Fruit fly (Drosophila melanogaster): ENCODE results near the gene CG42495.

The CG42495 gene

dm6 chr3L:18634792-18635471 is 32.2 kb upstream of the CG42495 start:
- TF ChIP-seq Abd-B (GFP tag; optimal IDR thresholded peaks at IDR 0.05): no peak
- peak in 1 of 2 experiments; percentile 50 for TF ChIP-seq dl (GFP tag; optimal IDR thresholded peaks at IDR 0.05; ENCODE audit: insufficient read depth in 1 of 2, partially characterized antibody in 2 of 2)
- TF ChIP-seq OdsH (GFP tag; optimal IDR thresholded peaks at IDR 0.05): peak; percentile 11
- TF ChIP-seq Dif (GFP tag; optimal IDR thresholded peaks at IDR 0.05; ENCODE audit: partially characterized antibody): no peak
- peak; percentile 13 for TF ChIP-seq Sp1 (GFP tag; optimal IDR thresholded peaks at IDR 0.05)
- TF ChIP-seq ey (GFP tag; optimal IDR thresholded peaks at IDR 0.05): no peak
- no peak for TF ChIP-seq sage (GFP tag; optimal IDR thresholded peaks at IDR 0.05)
- peak; percentile 28 for TF ChIP-seq pan (optimal IDR thresholded peaks at IDR 0.05)
- TF ChIP-seq Myc (optimal IDR thresholded peaks at IDR 0.05): no peak
- TF ChIP-seq Hnf4 (GFP tag; optimal IDR thresholded peaks at IDR 0.05): no peak
- no peak for TF ChIP-seq lola (GFP tag; optimal IDR thresholded peaks at IDR 0.05)
- TF ChIP-seq Mio (GFP tag; optimal IDR thresholded peaks at IDR 0.05): no peak
- no peak for TF ChIP-seq jim (GFP tag; optimal IDR thresholded peaks at IDR 0.05)
- TF ChIP-seq psq (GFP tag; optimal IDR thresholded peaks at IDR 0.05): peak; percentile 9
- TF ChIP-seq brk (GFP tag; optimal IDR thresholded peaks at IDR 0.05): no peak
- peak; percentile 0 for TF ChIP-seq h (GFP tag; optimal IDR thresholded peaks at IDR 0.05)
- TF ChIP-seq foxo (GFP tag; optimal IDR thresholded peaks at IDR 0.05): peak in 1 of 2 experiments; percentile 2
- TF ChIP-seq N (GFP tag; optimal IDR thresholded peaks at IDR 0.05): no peak
- no peak for TF ChIP-seq GATAd (GFP tag; optimal IDR thresholded peaks at IDR 0.05)
- TF ChIP-seq Vsx2 (GFP tag; optimal IDR thresholded peaks at IDR 0.05; ENCODE audit: partially characterized antibody): no peak
- TF ChIP-seq Hr78 (GFP tag; optimal IDR thresholded peaks at IDR 0.05): no peak
- TF ChIP-seq CG32264 (GFP tag; optimal IDR thresholded peaks at IDR 0.05): no peak
- TF ChIP-seq sv (GFP tag; optimal IDR thresholded peaks at IDR 0.05): no peak
- no peak for TF ChIP-seq HLH106 (tag; optimal IDR thresholded peaks at IDR 0.05)
- no peak for TF ChIP-seq usp (GFP tag; optimal IDR thresholded peaks at IDR 0.05)
- no peak for TF ChIP-seq CrebA (GFP tag; optimal IDR thresholded peaks at IDR 0.05; ENCODE audit: borderline replicate concordance)
- TF ChIP-seq Jra (GFP tag; optimal IDR thresholded peaks at IDR 0.05): no peak
- no peak for TF ChIP-seq fru (GFP tag; optimal IDR thresholded peaks at IDR 0.05)
- TF ChIP-seq dsf (GFP tag; optimal IDR thresholded peaks at IDR 0.05; ENCODE audit: borderline replicate concordance): no peak
- TF ChIP-seq Hr83 (GFP tag; optimal IDR thresholded peaks at IDR 0.05; ENCODE audit: poor library complexity, severe bottlenecking): no peak
- TF ChIP-seq tai (GFP tag; optimal IDR thresholded peaks at IDR 0.05): no peak
- no peak for TF ChIP-seq dmrt93B (GFP tag; optimal IDR thresholded peaks at IDR 0.05)
- no peak for TF ChIP-seq CG9705 (GFP tag; optimal IDR thresholded peaks at IDR 0.05)
- TF ChIP-seq rgr (GFP tag; optimal IDR thresholded peaks at IDR 0.05): peak; percentile 3
- TF ChIP-seq Rel (GFP tag; optimal IDR thresholded peaks at IDR 0.05): no peak
- peak; percentile 91 for TF ChIP-seq Rel (tag; optimal IDR thresholded peaks at IDR 0.05)
- TF ChIP-seq Dfd (GFP tag; optimal IDR thresholded peaks at IDR 0.05): no peak
- no peak for TF ChIP-seq woc (GFP tag; optimal IDR thresholded peaks at IDR 0.05)
- TF ChIP-seq br (GFP tag; optimal IDR thresholded peaks at IDR 0.05): no peak

dm6 chr3L:18636782-18637181 is 30.4 kb upstream of the CG42495 start:
- TF ChIP-seq Dif (GFP tag; optimal IDR thresholded peaks at IDR 0.05; ENCODE audit: partially characterized antibody) (no peak), Vsx2 (GFP tag; optimal IDR thresholded peaks at IDR 0.05; ENCODE audit: partially characterized antibody) (no peak), brk (GFP tag; optimal IDR thresholded peaks at IDR 0.05) (no peak), h (GFP tag; optimal IDR thresholded peaks at IDR 0.05) (no peak), lola (GFP tag; optimal IDR thresholded peaks at IDR 0.05) (no peak)

dm6 chr3L:18637348-18637747 is 29.8 kb upstream of the CG42495 start:
- TF ChIP-seq ey (GFP tag; optimal IDR thresholded peaks at IDR 0.05) (no peak), sage (GFP tag; optimal IDR thresholded peaks at IDR 0.05) (no peak), dmrt93B (GFP tag; optimal IDR thresholded peaks at IDR 0.05) (no peak), OdsH (GFP tag; optimal IDR thresholded peaks at IDR 0.05) (no peak), Dif (GFP tag; optimal IDR thresholded peaks at IDR 0.05; ENCODE audit: partially characterized antibody) (no peak), CG9705 (GFP tag; optimal IDR thresholded peaks at IDR 0.05) (no peak), CrebA (GFP tag; optimal IDR thresholded peaks at IDR 0.05; ENCODE audit: borderline replicate concordance) (no peak), Jra (GFP tag; optimal IDR thresholded peaks at IDR 0.05) (no peak), rgr (GFP tag; optimal IDR thresholded peaks at IDR 0.05) (no peak), psq (GFP tag; optimal IDR thresholded peaks at IDR 0.05) (no peak), Abd-B (GFP tag; optimal IDR thresholded peaks at IDR 0.05) (no peak), GATAd (GFP tag; optimal IDR thresholded peaks at IDR 0.05) (no peak), brk (GFP tag; optimal IDR thresholded peaks at IDR 0.05) (no peak), sv (GFP tag; optimal IDR thresholded peaks at IDR 0.05) (no peak), N (GFP tag; optimal IDR thresholded peaks at IDR 0.05) (no peak)

Measured in whole organism, wandering third instar larva.